Fruit fly (Drosophila melanogaster) whole organism, embryonic: ENCODE results near the gene CG8176.

Experiments
- Ada2b ChIP-seq: fragments of 200-800 bp; sonication (Bioruptor generic); IDR thresholded peaks from 2 replicates; pipeline ENCODE4 v1.3.6; 2022; ENCODE audit warnings: missing biosample characterization, missing genetic modification characterization
- Blimp-1 ChIP-seq: fragments of 200-800 bp; sonication (Bioruptor generic); optimal IDR thresholded peaks from 3 replicates; lab custom pipeline; 2018; ENCODE audit warnings: missing biosample characterization, missing genetic modification characterization, mild to moderate bottlenecking, moderate library complexity, missing genetic modification reagents
- CG10431 ChIP-seq: fragments of 200-800 bp; sonication (Bioruptor generic); optimal IDR thresholded peaks from 3 replicates; lab custom pipeline; 2018; ENCODE audit warnings: missing biosample characterization, mild to moderate bottlenecking, missing genetic modification characterization
- CG11093 ChIP-seq: fragments of 200-800 bp; sonication (Bioruptor generic); IDR thresholded peaks from 3 replicates; pipeline ENCODE4 v1.3.6; 2022; ENCODE audit warnings: missing biosample characterization, missing genetic modification characterization
- CG11504 ChIP-seq: fragments of 200-800 bp; sonication (Bioruptor generic); optimal IDR thresholded peaks from 3 replicates; lab custom pipeline; 2019; ENCODE audit warnings: missing biosample characterization, mild to moderate bottlenecking, missing genetic modification characterization, moderate library complexity
- CG11695 ChIP-seq: fragments of 200-800 bp; sonication (Bioruptor generic); IDR thresholded peaks from 3 replicates; pipeline ENCODE4 v1.3.6; 2022; ENCODE audit warnings: missing biosample characterization, missing genetic modification characterization
- CG1529 ChIP-seq: fragments of 200-800 bp; sonication (Bioruptor generic); optimal IDR thresholded peaks from 3 replicates; lab custom pipeline; 2018; ENCODE audit warnings: missing biosample characterization, missing genetic modification characterization
- CG17328 ChIP-seq: fragments of 200-800 bp; sonication (Bioruptor generic); IDR thresholded peaks from 2 replicates; pipeline ENCODE4 v1.3.6; 2022; ENCODE audit warnings: missing biosample characterization, missing genetic modification characterization
- CG17359 ChIP-seq: fragments of 200-800 bp; sonication (Bioruptor generic); optimal IDR thresholded peaks from 3 replicates; lab custom pipeline; 2018; ENCODE audit warnings: missing biosample characterization, mild to moderate bottlenecking, missing genetic modification characterization, moderate library complexity
- CG17361 ChIP-seq: fragments of 200-800 bp; sonication (Bioruptor generic); IDR thresholded peaks from 3 replicates; pipeline ENCODE4 v1.3.6; 2022; ENCODE audit warnings: missing biosample characterization, missing genetic modification characterization
- CG2712 ChIP-seq: fragments of 200-800 bp; optimal IDR thresholded peaks from 3 replicates; lab custom pipeline; 2019; ENCODE audit warnings: missing biosample characterization, mild to moderate bottlenecking, missing genetic modification characterization, moderate library complexity
- CG2889 ChIP-seq: fragments of 200-800 bp; sonication (Bioruptor generic); IDR thresholded peaks from 3 replicates; pipeline ENCODE4 v1.3.6; 2022; ENCODE audit warnings: missing biosample characterization, missing genetic modification characterization
- CG30403 ChIP-seq: fragments of 200-800 bp; sonication (Bioruptor generic); optimal IDR thresholded peaks from 3 replicates; lab custom pipeline; 2016; ENCODE audit warnings: missing biosample characterization, missing genetic modification characterization
- CG4707 ChIP-seq: fragments of 200-800 bp; sonication (Bioruptor generic); optimal IDR thresholded peaks from 2 replicates; lab custom pipeline; 2018; ENCODE audit warnings: missing biosample characterization, mild to moderate bottlenecking, missing genetic modification characterization, moderate library complexity
- CG7357 ChIP-seq: fragments of 200-800 bp; sonication (Bioruptor generic); IDR thresholded peaks from 3 replicates; pipeline ENCODE4 v1.3.6; 2022; ENCODE audit warnings: missing biosample characterization, missing genetic modification characterization
- Dip2 ChIP-seq: fragments of 200-800 bp; sonication (Bioruptor generic); IDR thresholded peaks from 2 replicates; pipeline ENCODE4 v1.3.6; 2022; ENCODE audit warnings: missing biosample characterization, missing genetic modification characterization
- Drgx ChIP-seq: fragments of 200-800 bp; sonication (Bioruptor generic); IDR thresholded peaks from 2 replicates; pipeline ENCODE4 v1.3.6; 2022; ENCODE audit warnings: missing biosample characterization, missing genetic modification characterization
- Ets65A ChIP-seq: fragments of 200-800 bp; sonication (Bioruptor generic); peaks from one replicate; lab custom pipeline; 2016; ENCODE audit warnings: missing biosample characterization, missing genetic modification characterization
- Ets97D ChIP-seq: fragments of 200-800 bp; sonication (Bioruptor generic); optimal IDR thresholded peaks from 3 replicates; lab custom pipeline; 2016; ENCODE audit warnings: missing biosample characterization, missing genetic modification characterization
- Fer2 ChIP-seq: fragments of 200-800 bp; sonication (Bioruptor generic); optimal IDR thresholded peaks from 2 replicates; lab custom pipeline; 2018; ENCODE audit warnings: missing biosample characterization, mild to moderate bottlenecking, missing genetic modification characterization, moderate library complexity
- H15 ChIP-seq: fragments of 200-800 bp; sonication (Bioruptor generic); IDR thresholded peaks from 3 replicates; pipeline ENCODE4 v1.3.6; 2022; ENCODE audit warnings: missing biosample characterization, missing genetic modification characterization
- HLHmδ ChIP-seq: fragments of 200-800 bp; sonication (Bioruptor generic); optimal IDR thresholded peaks from 2 replicates; lab custom pipeline; 2018; ENCODE audit warnings: missing biosample characterization, mild to moderate bottlenecking, missing genetic modification characterization, moderate library complexity
- Hr3 ChIP-seq: fragments of 200-800 bp; sonication (Bioruptor generic); optimal IDR thresholded peaks from 3 replicates; lab custom pipeline; 2016; ENCODE audit warnings: missing biosample characterization, missing genetic modification characterization
- Med ChIP-seq: fragments of 200-800 bp; sonication (Bioruptor generic); peaks from one replicate; lab custom pipeline; 2016; ENCODE audit warnings: missing biosample characterization, missing genetic modification characterization, mild to moderate bottlenecking, inconsistent platforms, moderate library complexity
- Six4 ChIP-seq: fragments of 200-800 bp; sonication (Bioruptor generic); optimal IDR thresholded peaks from 2 replicates; lab custom pipeline; 2016; ENCODE audit warnings: missing biosample characterization, missing genetic modification characterization
- Taf1 ChIP-seq: fragments of 200-800 bp; sonication (Bioruptor generic); IDR thresholded peaks from 2 replicates; pipeline ENCODE4 v1.3.6; 2022; ENCODE audit warnings: missing biosample characterization, missing genetic modification characterization
- Xbp1 ChIP-seq: fragments of 200-800 bp; sonication (Bioruptor generic); optimal IDR thresholded peaks from 3 replicates; lab custom pipeline; 2016; ENCODE audit warnings: missing biosample characterization, mild to moderate bottlenecking, missing genetic modification characterization
- bsh ChIP-seq, 2 experiments: fragments of 200-800 bp; sonication (Bioruptor generic); optimal IDR thresholded peaks; 2 replicates each; lab custom pipeline; 2017 to 2018; ENCODE audit warnings: mild to moderate bottlenecking in 2 of 2, missing biosample characterization in 2 of 2, missing genetic modification characterization in 2 of 2, moderate library complexity in 1 of 2
- chinmo ChIP-seq: fragments of 200-800 bp; sonication (Bioruptor generic); IDR thresholded peaks from 4 replicates; pipeline ENCODE4 v1.3.6; 2022; ENCODE audit warnings: missing biosample characterization, missing genetic modification characterization; ENCODE audit not compliant: partially characterized antibody
- ci ChIP-seq: fragments of 200-800 bp; sonication (Bioruptor generic); IDR thresholded peaks from 3 replicates; pipeline ENCODE4 v1.3.6; 2022; ENCODE audit warnings: missing biosample characterization, missing genetic modification characterization
- dmrt99B ChIP-seq: fragments of 200-800 bp; sonication (Bioruptor generic); optimal IDR thresholded peaks from 2 replicates; lab custom pipeline; 2018; ENCODE audit warnings: missing biosample characterization, mild to moderate bottlenecking, missing genetic modification characterization, moderate library complexity
- fd64A ChIP-seq: fragments of 200-800 bp; sonication (Bioruptor generic); optimal IDR thresholded peaks from 3 replicates; lab custom pipeline; 2018; ENCODE audit warnings: missing biosample characterization, mild to moderate bottlenecking, missing genetic modification characterization
- ftz-f1 ChIP-seq: fragments of 200-800 bp; sonication (Bioruptor generic); optimal IDR thresholded peaks from 2 replicates; lab custom pipeline; 2016; ENCODE audit warnings: missing biosample characterization, missing genetic modification characterization
- hkb ChIP-seq, 2 experiments: fragments of 200-800 bp in 1 of 2; fragments of >200 bp in 1 of 2; sonication (Bioruptor generic) in 1 of 2; IDR thresholded peaks in 1 of 2; optimal IDR thresholded peaks in 1 of 2; 2 replicates each; pipeline versions ENCODE4 v1.3.6 to Lab custom; 2017 to 2022; ENCODE audit warnings: missing biosample characterization in 1 of 2, missing genetic modification characterization in 1 of 2
- ind ChIP-seq: fragments of 200-800 bp; sonication (Bioruptor generic); optimal IDR thresholded peaks from 3 replicates; lab custom pipeline; 2016; ENCODE audit warnings: missing biosample characterization, missing genetic modification characterization
- lola ChIP-seq, 3 experiments: fragments of >200 bp in 2 of 3; fragments of 200-800 bp in 1 of 3; sonication (Bioruptor generic) in 1 of 3; optimal IDR thresholded peaks; 2 replicates each; lab custom pipeline; 2017 to 2019; ENCODE audit warnings: missing biosample characterization in 3 of 3, missing genetic modification characterization in 3 of 3, mild to moderate bottlenecking in 1 of 3, moderate library complexity in 1 of 3
- oc ChIP-seq: fragments of 200-800 bp; sonication (Bioruptor generic); optimal IDR thresholded peaks from 2 replicates; lab custom pipeline; 2018; ENCODE audit warnings: missing biosample characterization, mild to moderate bottlenecking, missing genetic modification characterization, moderate library complexity
- phol ChIP-seq: fragments of 200-800 bp; sonication (Bioruptor generic); optimal IDR thresholded peaks from 3 replicates; lab custom pipeline; 2018; ENCODE audit warnings: missing biosample characterization, mild to moderate bottlenecking, missing genetic modification characterization, moderate library complexity
- slbo ChIP-seq: fragments of 200-800 bp; sonication (Bioruptor generic); IDR thresholded peaks from 2 replicates; pipeline ENCODE4 v1.3.6; 2022; ENCODE audit warnings: missing biosample characterization, missing genetic modification characterization
- tll ChIP-seq, 2 experiments: fragments of 200-800 bp in 1 of 2; fragments of >200 bp in 1 of 2; sonication (Bioruptor generic) in 1 of 2; optimal IDR thresholded peaks; 2 replicates each; lab custom pipeline; 2017 to 2019; ENCODE audit warnings: missing biosample characterization in 2 of 2, missing genetic modification characterization in 2 of 2, mild to moderate bottlenecking in 1 of 2, moderate library complexity in 1 of 2
- twi ChIP-seq: fragments of 200-800 bp; optimal IDR thresholded peaks from 2 replicates; lab custom pipeline; 2019; ENCODE audit warnings: missing biosample characterization, mild to moderate bottlenecking, missing genetic modification characterization, moderate library complexity
- vfl ChIP-seq: fragments of 200-800 bp; sonication (Bioruptor generic); optimal IDR thresholded peaks from 2 replicates; lab custom pipeline; 2016; ENCODE audit warnings: missing biosample characterization, missing genetic modification characterization
- wdn ChIP-seq: fragments of 200-800 bp; sonication (Bioruptor generic); IDR thresholded peaks from 2 replicates; pipeline ENCODE4 v1.3.6; 2022; ENCODE audit warnings: missing biosample characterization, missing genetic modification characterization

The CG8176 gene

DNA sequence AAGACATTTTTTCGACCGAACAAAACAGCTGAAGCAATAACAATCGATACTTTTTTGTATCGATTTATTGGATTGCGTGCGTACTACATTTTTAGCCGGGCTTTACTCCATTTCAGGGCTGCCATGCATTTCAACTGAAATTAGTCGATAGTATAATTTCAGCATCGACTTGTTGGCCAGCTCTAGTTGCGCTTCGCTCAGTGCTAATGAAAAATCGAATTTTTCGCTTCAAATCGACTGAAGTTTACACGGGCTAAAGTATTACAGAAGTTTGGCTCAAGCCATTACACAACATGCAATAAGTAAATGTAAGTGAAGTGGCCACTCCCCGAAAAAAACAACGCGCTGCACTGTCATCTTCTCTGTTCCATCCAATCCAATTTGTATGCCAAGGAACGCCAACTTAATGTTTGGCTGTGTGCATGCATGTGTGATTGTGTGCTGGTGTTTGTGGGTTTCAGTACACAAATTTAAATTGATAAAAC, at the start of gene CG8176, which contains the start of the genes mRpL47 and Kdm3 (continued):
- TF ChIP-seq ci (GFP tag; lab: Robert Waterston, UW) (no peak), Taf1 (GFP tag; lab: Robert Waterston, UW) (no peak), CG2889 (no peak), Ets97D (GFP tag; lab: Kevin White, UChicago) (peak; percentile 94), CG17328 (GFP tag; lab: Robert Waterston, UW) (no peak), twi (peak; percentile 28), Six4 (GFP tag; lab: Kevin White, UChicago) (no peak), Xbp1 (GFP tag; lab: Kevin White, UChicago) (peak; percentile 71), Dip2 (GFP tag; lab: Robert Waterston, UW) (no peak), CG2712 (tag; lab: Kevin White, UChicago) (peak; percentile 68), CG1529 (no peak), CG11093 (GFP tag; lab: Robert Waterston, UW) (no peak; the same call in 2 of the 3 replicates), CG17359 (no peak), oc (no peak), CG30403 (GFP tag; lab: Kevin White, UChicago) (peak; percentile 73), CG7357 (GFP tag; lab: Robert Waterston, UW) (no peak), Ada2b (GFP tag; lab: Robert Waterston, UW) (no peak), Fer2 (peak; percentile 10), vfl (GFP tag; lab: Kevin White, UChicago) (peak; percentile 79), wdn (GFP tag; lab: Robert Waterston, UW) (no peak), CG4707 (GFP tag; lab: Kevin White, UChicago) (no peak), fd64A (GFP tag; lab: Kevin White, UChicago) (no peak)
- TF ChIP-seq, all 482 proteins: peak for 194

DNA sequence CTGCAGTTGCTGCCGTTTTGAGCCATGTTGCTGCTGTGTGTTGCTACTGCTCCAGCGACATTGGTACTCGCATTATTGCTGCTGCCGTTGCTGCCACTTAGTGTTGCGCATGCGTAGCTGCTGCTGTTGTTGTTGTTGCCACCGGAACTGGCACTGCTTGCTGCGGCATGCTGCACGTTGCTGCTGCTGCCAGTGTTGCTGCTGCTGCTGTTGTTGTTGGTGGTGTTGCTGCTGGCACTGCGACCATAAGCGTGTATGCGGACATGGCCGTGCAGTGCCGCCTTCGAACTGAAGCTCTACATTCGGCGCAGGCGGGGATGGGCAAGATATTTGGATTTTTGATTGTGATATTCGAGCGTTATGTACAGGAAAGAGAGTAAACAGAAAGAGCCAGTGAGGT, 47.7 kb upstream of the CG8176 start:
- TF ChIP-seq bsh (GFP tag; optimal IDR thresholded peaks at IDR 0.05; lab: Kevin White, UChicago) (no peak), CG10431 (no peak), Ets65A (GFP tag; lab: Kevin White, UChicago) (peak; percentile 80)

dm6 chr3R:9480396-9480795, 35.4 kb upstream of the CG8176 start:
- TF ChIP-seq hkb (optimal IDR thresholded peaks at IDR 0.05; lab: Kevin White, UChicago), result no peak
- TF ChIP-seq hkb (GFP tag; IDR thresholded peaks at IDR 0.05; lab: Robert Waterston, UW), result peak; percentile 45
- peak; percentile 29 for TF ChIP-seq CG17359
- TF ChIP-seq slbo (GFP tag; lab: Robert Waterston, UW), result no peak
- peak; percentile 27 for TF ChIP-seq CG11504
- peak; percentile 72 for TF ChIP-seq CG4707 (GFP tag; lab: Kevin White, UChicago)
- peak; percentile 13 for TF ChIP-seq phol
- TF ChIP-seq CG11695, result 0 out of 3 replicates have a peak, but pooled peaks have one; percentile 28
- TF ChIP-seq ci (GFP tag; lab: Robert Waterston, UW), result 0 out of 3 replicates have a peak, but pooled peaks have one; percentile 19
- 0 out of 4 replicates have a peak, but pooled peaks have one; percentile 49 for TF ChIP-seq chinmo
- TF ChIP-seq Hr3 (GFP tag; lab: Kevin White, UChicago), result peak; percentile 1
- peak; percentile 80 for TF ChIP-seq Drgx
- peak; percentile 12 for TF ChIP-seq dmrt99B (tag; lab: Kevin White, UChicago)
- TF ChIP-seq Med (GFP tag; lab: Kevin White, UChicago), result peak; percentile 41
- no peak for TF ChIP-seq HLHmδ (GFP tag; lab: Kevin White, UChicago)
- TF ChIP-seq tll (GFP tag; optimal IDR thresholded peaks at IDR 0.05; lab: Kevin White, UChicago), result no peak
- no peak for TF ChIP-seq ftz-f1
- TF ChIP-seq lola (GFP tag; optimal IDR thresholded peaks at IDR 0.05; lab: Kevin White, UChicago), result no peak
- 0 out of 3 replicates have a peak, but pooled peaks have one; percentile 17 for TF ChIP-seq CG17361 (GFP tag; lab: Robert Waterston, UW)
- peak; percentile 9 for TF ChIP-seq Blimp-1 (GFP tag; lab: Kevin White, UChicago)
- TF ChIP-seq ind (GFP tag; lab: Kevin White, UChicago), result no peak
- TF ChIP-seq H15 (GFP tag; lab: Robert Waterston, UW), result 0 out of 3 replicates have a peak, but pooled peaks have one; percentile 37
- 0 out of 2 replicates have a peak, but pooled peaks have one; percentile 15 for TF ChIP-seq Ada2b (GFP tag; lab: Robert Waterston, UW)
